Fruit fly (Drosophila melanogaster) whole organism, prepupa: ENCODE measurements around the gene CG5235.

Experiments
- Blimp-1 ChIP-seq: fragments of 200-800 bp; sonication (Bioruptor generic); optimal IDR thresholded peaks from 3 replicates; lab custom pipeline; 2017; ENCODE audit warnings: missing biosample characterization, missing genetic modification characterization, mild to moderate bottlenecking, moderate library complexity, missing genetic modification reagents
- CG10631 ChIP-seq: fragments of 200-800 bp; sonication (Bioruptor generic); optimal IDR thresholded peaks from 2 replicates; lab custom pipeline; 2016; ENCODE audit warnings: missing biosample characterization, missing genetic modification characterization
- CG10669 ChIP-seq: fragments of 200-800 bp; sonication (Bioruptor generic); optimal IDR thresholded peaks from 3 replicates; lab custom pipeline; 2018; ENCODE audit warnings: missing biosample characterization, mild to moderate bottlenecking, missing genetic modification characterization, moderate library complexity
- CG11294 ChIP-seq: fragments of 200-800 bp; sonication (Bioruptor generic); IDR thresholded peaks from 2 replicates; pipeline ENCODE4 v1.3.6; 2022; ENCODE audit warnings: missing biosample characterization, missing genetic modification characterization
- CG11762 ChIP-seq: fragments of 200-800 bp; sonication (Bioruptor generic); optimal IDR thresholded peaks from 3 replicates; lab custom pipeline; 2016; ENCODE audit warnings: missing biosample characterization, missing genetic modification characterization; ENCODE audit not compliant: insufficient read depth
- CG11902 ChIP-seq: fragments of 200-800 bp; sonication (Bioruptor generic); optimal IDR thresholded peaks from 3 replicates; lab custom pipeline; 2016; ENCODE audit warnings: missing biosample characterization, missing genetic modification characterization
- CG15336 ChIP-seq: fragments of 200-800 bp; sonication (Bioruptor generic); IDR thresholded peaks from 2 replicates; pipeline ENCODE4 v1.3.6; 2022; ENCODE audit warnings: missing biosample characterization, missing genetic modification characterization
- CG1621 ChIP-seq: fragments of 200-800 bp; sonication (Bioruptor generic); optimal IDR thresholded peaks from 3 replicates; lab custom pipeline; 2018; ENCODE audit warnings: missing biosample characterization, mild to moderate bottlenecking, missing genetic modification characterization
- CG16779 ChIP-seq: fragments of 200-800 bp; sonication (Bioruptor generic); optimal IDR thresholded peaks from 3 replicates; lab custom pipeline; 2017; ENCODE audit warnings: missing biosample characterization, mild to moderate bottlenecking, missing genetic modification characterization
- CG3032 ChIP-seq: fragments of 200-800 bp; optimal IDR thresholded peaks from 2 replicates; lab custom pipeline; 2019; ENCODE audit warnings: missing biosample characterization, mild to moderate bottlenecking, missing genetic modification characterization, moderate library complexity
- CG31627 ChIP-seq: fragments of 200-800 bp; sonication (Bioruptor generic); optimal IDR thresholded peaks from 3 replicates; lab custom pipeline; 2016; ENCODE audit warnings: missing biosample characterization, missing genetic modification characterization
- CG32006 ChIP-seq: fragments of 200-800 bp; sonication (Bioruptor generic); optimal IDR thresholded peaks from 3 replicates; lab custom pipeline; 2017; ENCODE audit warnings: missing biosample characterization, mild to moderate bottlenecking, missing genetic modification characterization
- CG34406 ChIP-seq: fragments of 200-800 bp; sonication (Bioruptor generic); optimal IDR thresholded peaks from 3 replicates; lab custom pipeline; 2016; ENCODE audit warnings: missing biosample characterization, missing genetic modification characterization
- CG3919 ChIP-seq: fragments of 200-800 bp; sonication (Bioruptor generic); optimal IDR thresholded peaks from 3 replicates; lab custom pipeline; 2016; ENCODE audit warnings: missing biosample characterization, missing genetic modification characterization
- CG4318 ChIP-seq: fragments of 200-800 bp; sonication (Bioruptor generic); optimal IDR thresholded peaks from 3 replicates; lab custom pipeline; 2017; ENCODE audit warnings: missing biosample characterization, mild to moderate bottlenecking, missing genetic modification characterization
- CG6163 ChIP-seq: fragments of 200-800 bp; sonication (Bioruptor generic); IDR thresholded peaks from 3 replicates; pipeline ENCODE4 v1.3.6; 2022; ENCODE audit warnings: missing biosample characterization, missing genetic modification characterization
- CG6808 ChIP-seq: fragments of 200-800 bp; sonication (Bioruptor generic); optimal IDR thresholded peaks from 3 replicates; lab custom pipeline; 2017; ENCODE audit warnings: missing biosample characterization, missing genetic modification characterization, mild to moderate bottlenecking, moderate library complexity, missing genetic modification reagents
- CG7368 ChIP-seq: fragments of 200-800 bp; sonication (Bioruptor generic); optimal IDR thresholded peaks from 3 replicates; lab custom pipeline; 2016; ENCODE audit warnings: missing biosample characterization, missing genetic modification characterization
- CG8119 ChIP-seq: fragments of 200-800 bp; sonication (Bioruptor generic); IDR thresholded peaks from 3 replicates; pipeline ENCODE4 v1.3.6; 2022; ENCODE audit warnings: missing biosample characterization, missing genetic modification characterization
- CG8319 ChIP-seq: fragments of 200-800 bp; sonication (Bioruptor generic); optimal IDR thresholded peaks from 3 replicates; lab custom pipeline; 2016; ENCODE audit warnings: missing biosample characterization, missing genetic modification characterization
- CG9139 ChIP-seq: fragments of 200-800 bp; sonication (Bioruptor generic); optimal IDR thresholded peaks from 3 replicates; lab custom pipeline; 2017; ENCODE audit warnings: missing biosample characterization, mild to moderate bottlenecking, missing genetic modification characterization
- Eip75B ChIP-seq: fragments of 200-800 bp; sonication (Bioruptor generic); optimal IDR thresholded peaks from 3 replicates; lab custom pipeline; 2016; ENCODE audit warnings: missing biosample characterization, missing genetic modification characterization
- Eip78C ChIP-seq: fragments of 200-800 bp; sonication (Bioruptor generic); peaks from one replicate; lab custom pipeline; 2016; ENCODE audit warnings: missing biosample characterization, missing genetic modification characterization
- Eip93F ChIP-seq: fragments of 200-800 bp; sonication (Bioruptor generic); optimal IDR thresholded peaks from 2 replicates; lab custom pipeline; 2016; ENCODE audit warnings: missing biosample characterization, mild to moderate bottlenecking, missing genetic modification characterization
- Ets21C ChIP-seq: fragments of 200-800 bp; sonication (Bioruptor generic); optimal IDR thresholded peaks from 3 replicates; lab custom pipeline; 2016; ENCODE audit warnings: missing biosample characterization, missing genetic modification characterization
- Ets96B ChIP-seq: fragments of 200-800 bp; optimal IDR thresholded peaks from 2 replicates; lab custom pipeline; 2019; ENCODE audit warnings: missing biosample characterization, mild to moderate bottlenecking, missing genetic modification characterization, moderate library complexity
- Gug ChIP-seq: fragments of 200-800 bp; sonication (Bioruptor generic); IDR thresholded peaks from 2 replicates; pipeline ENCODE4 v1.3.6; 2022; ENCODE audit warnings: missing biosample characterization, missing genetic modification characterization
- Hr38 ChIP-seq: sonication (Bioruptor generic); optimal IDR thresholded peaks from 2 replicates; lab custom pipeline; 2016; ENCODE audit warnings: missing biosample characterization, missing genetic modification characterization
- Hr39 ChIP-seq: fragments of 200-800 bp; sonication (Bioruptor generic); optimal IDR thresholded peaks from 2 replicates; lab custom pipeline; 2016; ENCODE audit warnings: missing biosample characterization, missing genetic modification characterization
- Hr4 ChIP-seq: fragments of 200-800 bp; sonication (Bioruptor generic); optimal IDR thresholded peaks from 3 replicates; lab custom pipeline; 2016; ENCODE audit warnings: missing biosample characterization, missing genetic modification characterization
- Lpt ChIP-seq: fragments of 200-800 bp; sonication (Bioruptor generic); optimal IDR thresholded peaks from 3 replicates; lab custom pipeline; 2016; ENCODE audit warnings: missing biosample characterization, missing genetic modification characterization
- Met ChIP-seq: fragments of 200-800 bp; sonication (Bioruptor generic); optimal IDR thresholded peaks from 3 replicates; lab custom pipeline; 2016; ENCODE audit warnings: missing biosample characterization, missing genetic modification characterization
- OdsH ChIP-seq: fragments of 200-800 bp; sonication (Bioruptor generic); optimal IDR thresholded peaks from 3 replicates; lab custom pipeline; 2016; ENCODE audit warnings: missing biosample characterization, missing genetic modification characterization
- Sox15 ChIP-seq: fragments of 200-800 bp; sonication (Bioruptor generic); optimal IDR thresholded peaks from 3 replicates; lab custom pipeline; 2016; ENCODE audit warnings: missing biosample characterization, missing genetic modification characterization
- achi ChIP-seq: fragments of 200-800 bp; sonication (Bioruptor generic); optimal IDR thresholded peaks from 3 replicates; lab custom pipeline; 2016; ENCODE audit warnings: missing biosample characterization, missing genetic modification characterization
- acj6 ChIP-seq: fragments of 200-800 bp; sonication (Bioruptor generic); optimal IDR thresholded peaks from 3 replicates; lab custom pipeline; 2016; ENCODE audit warnings: missing biosample characterization, missing genetic modification characterization
- cyc ChIP-seq: fragments of 200-800 bp; sonication (Bioruptor generic); optimal IDR thresholded peaks from 3 replicates; lab custom pipeline; 2016; ENCODE audit warnings: missing biosample characterization, missing genetic modification characterization
- dac ChIP-seq: fragments of 200-800 bp; sonication (Bioruptor generic); optimal IDR thresholded peaks from 2 replicates; lab custom pipeline; 2017; ENCODE audit warnings: missing biosample characterization, mild to moderate bottlenecking, missing genetic modification characterization
- dsx ChIP-seq: fragments of 200-800 bp; optimal IDR thresholded peaks from 3 replicates; lab custom pipeline; 2019; ENCODE audit warnings: missing biosample characterization, mild to moderate bottlenecking, missing genetic modification characterization, moderate library complexity; ENCODE audit not compliant: poor library complexity, severe bottlenecking
- eg ChIP-seq: fragments of 200-800 bp; sonication (Bioruptor generic); IDR thresholded peaks from 3 replicates; pipeline ENCODE4 v1.3.6; 2022; ENCODE audit warnings: missing biosample characterization, missing genetic modification characterization
- esn ChIP-seq: fragments of 200-800 bp; sonication (Bioruptor generic); optimal IDR thresholded peaks from 2 replicates; lab custom pipeline; 2016; ENCODE audit warnings: missing biosample characterization, mild to moderate bottlenecking, missing genetic modification characterization, moderate library complexity
- fd59A ChIP-seq: fragments of 200-800 bp; sonication (Bioruptor generic); optimal IDR thresholded peaks from 2 replicates; lab custom pipeline; 2017; ENCODE audit warnings: missing biosample characterization, mild to moderate bottlenecking, missing genetic modification characterization, missing genetic modification reagents
- fd85E ChIP-seq: fragments of 200-800 bp; sonication (Bioruptor generic); optimal IDR thresholded peaks from 3 replicates; lab custom pipeline; 2016; ENCODE audit warnings: missing biosample characterization, missing genetic modification characterization
- fkh ChIP-seq: fragments of 200-800 bp; sonication (Bioruptor generic); optimal IDR thresholded peaks from 3 replicates; lab custom pipeline; 2017; ENCODE audit warnings: missing biosample characterization, mild to moderate bottlenecking, missing genetic modification characterization, moderate library complexity
- lz ChIP-seq: fragments of 200-800 bp; sonication (Bioruptor generic); optimal IDR thresholded peaks from 3 replicates; lab custom pipeline; 2016; ENCODE audit warnings: missing biosample characterization, missing genetic modification characterization
- net ChIP-seq: fragments of 200-800 bp; sonication (Bioruptor generic); optimal IDR thresholded peaks from 3 replicates; lab custom pipeline; 2016; ENCODE audit warnings: missing biosample characterization, missing genetic modification characterization
- pdm3 ChIP-seq: fragments of 200-800 bp; sonication (Bioruptor generic); optimal IDR thresholded peaks from 3 replicates; lab custom pipeline; 2016; ENCODE audit warnings: missing biosample characterization, missing genetic modification characterization
- salr ChIP-seq, 2 experiments: fragments of 200-800 bp; sonication (Bioruptor generic); optimal IDR thresholded peaks; 3 replicates each; lab custom pipeline; 2016 to 2018; ENCODE audit warnings: missing biosample characterization in 2 of 2, missing genetic modification characterization in 2 of 2, mild to moderate bottlenecking in 1 of 2
- spab ChIP-seq: fragments of 200-800 bp; sonication (Bioruptor generic); optimal IDR thresholded peaks from 2 replicates; lab custom pipeline; 2017; ENCODE audit warnings: missing biosample characterization, mild to moderate bottlenecking, missing genetic modification characterization, missing genetic modification reagents
- ss ChIP-seq, 2 experiments: fragments of 200-800 bp; sonication (Bioruptor generic); optimal IDR thresholded peaks; 2 replicates in 1 of 2; 3 replicates in 1 of 2; lab custom pipeline; 2017 to 2018; ENCODE audit warnings: mild to moderate bottlenecking in 2 of 2, missing biosample characterization in 2 of 2, missing genetic modification characterization in 2 of 2, moderate library complexity in 1 of 2
- svp ChIP-seq: fragments of 200-800 bp; sonication (Bioruptor generic); peaks from one replicate; lab custom pipeline; 2016; ENCODE audit warnings: missing biosample characterization, missing genetic modification characterization
- vri ChIP-seq: fragments of 200-800 bp; sonication (Bioruptor generic); optimal IDR thresholded peaks from 3 replicates; lab custom pipeline; 2016; ENCODE audit warnings: missing biosample characterization, mild to moderate bottlenecking, missing genetic modification characterization

The CG5235 gene

dm6 chr3L:16128481-16128972, 38.3 kb upstream of the CG5235 start, which contains the start of gene Pgm1:
TSS of gene Pgm1 (minus strand) at chr3L:16128531.
- peak; percentile 93 for TF ChIP-seq OdsH (GFP tag; lab: Kevin White, UChicago)
- TF ChIP-seq CG31627 (GFP tag; lab: Kevin White, UChicago): peak; percentile 96
- peak; percentile 96 for TF ChIP-seq CG7368 (GFP tag; lab: Kevin White, UChicago)
- TF ChIP-seq CG11294 (GFP tag; lab: Robert Waterston, UW): peak; percentile 66; the same call in 1 of the 2 replicates
- peak; percentile 89 for TF ChIP-seq achi (GFP tag; lab: Kevin White, UChicago)
- no peak for TF ChIP-seq CG4318 (GFP tag; lab: Kevin White, UChicago)
- peak; percentile 92 for TF ChIP-seq acj6
- peak; percentile 94 for TF ChIP-seq Hr39 (GFP tag; lab: Kevin White, UChicago)
- TF ChIP-seq CG32006 (GFP tag; lab: Kevin White, UChicago): no peak
- TF ChIP-seq Ets21C (GFP tag; lab: Kevin White, UChicago): peak; percentile 89
- peak; percentile 86 for TF ChIP-seq Lpt (GFP tag; lab: Kevin White, UChicago)
- peak; percentile 79 for TF ChIP-seq CG3032 (tag; lab: Kevin White, UChicago)
- peak; percentile 94 for TF ChIP-seq Hr4 (GFP tag; lab: Kevin White, UChicago)
- TF ChIP-seq fd85E (GFP tag; lab: Kevin White, UChicago): no peak
- TF ChIP-seq Ets96B: peak; percentile 83
- peak; percentile 95 for TF ChIP-seq pdm3 (GFP tag; lab: Kevin White, UChicago)
- peak; percentile 97 for TF ChIP-seq Eip78C (GFP tag; lab: Kevin White, UChicago)
- no peak for TF ChIP-seq spab (GFP tag; lab: Kevin White, UChicago)
- peak; percentile 99 for TF ChIP-seq svp
- no peak for TF ChIP-seq ss (GFP tag; optimal IDR thresholded peaks at IDR 0.05; lab: Kevin White, UChicago)
- TF ChIP-seq vri (GFP tag; lab: Kevin White, UChicago): peak; percentile 93
- peak; percentile 85 for TF ChIP-seq eg
- no peak for TF ChIP-seq CG1621 (tag; lab: Kevin White, UChicago)
- peak; percentile 80 for TF ChIP-seq fkh (GFP tag; lab: Kevin White, UChicago)
- TF ChIP-seq CG8119 (GFP tag; lab: Robert Waterston, UW): no peak; the same call in 1 of the 3 replicates
- peak; percentile 93 for TF ChIP-seq Eip75B (GFP tag; lab: Kevin White, UChicago)
- peak; percentile 87 for TF ChIP-seq CG34406 (GFP tag; lab: Kevin White, UChicago)
- no peak for TF ChIP-seq CG16779 (tag; lab: Kevin White, UChicago)
- TF ChIP-seq Eip93F (GFP tag; lab: Kevin White, UChicago): no peak
- no peak for TF ChIP-seq net
- TF ChIP-seq Gug (GFP tag; lab: Robert Waterston, UW): no peak; the same call in none of the 2 replicates
- peak; percentile 87 for TF ChIP-seq CG10669 (GFP tag; lab: Kevin White, UChicago)
- peak; percentile 44 for TF ChIP-seq Hr38
- peak; percentile 83 for TF ChIP-seq dsx (GFP tag; lab: Kevin White, UChicago)
- TF ChIP-seq CG11902 (GFP tag; lab: Kevin White, UChicago): peak; percentile 85
- peak; percentile 80 for TF ChIP-seq CG15336 (GFP tag; lab: Robert Waterston, UW)
- TF ChIP-seq fd59A: peak; percentile 78
- no peak for TF ChIP-seq CG9139 (GFP tag; lab: Kevin White, UChicago)
- peak; percentile 89 for TF ChIP-seq CG11762 (GFP tag; lab: Kevin White, UChicago)
- TF ChIP-seq cyc (GFP tag; lab: Kevin White, UChicago): peak; percentile 94
- no peak for TF ChIP-seq dac (GFP tag; lab: Kevin White, UChicago)
- TF ChIP-seq CG6808 (GFP tag; lab: Kevin White, UChicago): peak; percentile 83
- TF ChIP-seq esn (GFP tag; lab: Kevin White, UChicago): peak; percentile 96
- peak; percentile 95 for TF ChIP-seq lz (GFP tag; lab: Kevin White, UChicago)
- peak; percentile 78 for TF ChIP-seq CG10631 (GFP tag; lab: Kevin White, UChicago)
- peak; percentile 89 for TF ChIP-seq Sox15 (GFP tag; lab: Kevin White, UChicago)
- TF ChIP-seq salr (GFP tag; optimal IDR thresholded peaks at IDR 0.05; lab: Kevin White, UChicago): no peak
- no peak; the same call in 1 of the 3 replicates for TF ChIP-seq CG6163 (GFP tag; lab: Robert Waterston, UW)
- peak; percentile 71 for TF ChIP-seq Blimp-1
- TF ChIP-seq CG3919 (GFP tag; lab: Kevin White, UChicago): peak; percentile 95
- peak; percentile 86 for TF ChIP-seq CG8319 (GFP tag; lab: Kevin White, UChicago)
- TF ChIP-seq Met (GFP tag; lab: Kevin White, UChicago): peak; percentile 94
